Worm (Caenorhabditis elegans): ENCODE measurements around the gene npa-1.

ce11 chrV:7130974-7131373 is 55.4 kb downstream of the npa-1 start, which contains the start of gene srx-36:
- no peak for TF ChIP-seq med-1 (GFP tag; optimal IDR thresholded peaks at IDR 0.05; ENCODE audit: insufficient read depth)
- no peak for TF ChIP-seq ref-1 (GFP tag; conservative IDR thresholded peaks at IDR 0.05)
- no peak for TF ChIP-seq ztf-29 (GFP tag; IDR thresholded peaks at IDR 0.05)
- no peak for TF ChIP-seq T22C8.4 (GFP tag; IDR thresholded peaks at IDR 0.05)
- TF ChIP-seq cog-1 (tag; optimal IDR thresholded peaks at IDR 0.05), result no peak
- no peak for TF ChIP-seq ztf-23 (GFP tag; IDR thresholded peaks at IDR 0.05)
- TF ChIP-seq klf-2 (GFP tag; conservative IDR thresholded peaks at IDR 0.05), result no peak
- TF ChIP-seq flt-1 (GFP tag; IDR thresholded peaks at IDR 0.05), result no peak

All from whole organism, midembryonic.